Fruit fly (Drosophila melanogaster): ENCODE results near the gene beat-IV.

Gene beat-IV

dm6 chr3R:23592669-23593068 lies 35.5 kb downstream of the beat-IV start, which contains the start of gene CG33337:
Gene CG33337 (minus strand): TSS chr3R:23592769.
- TF ChIP-seq noc (tag; optimal IDR thresholded peaks at IDR 0.05) = no peak

DNA sequence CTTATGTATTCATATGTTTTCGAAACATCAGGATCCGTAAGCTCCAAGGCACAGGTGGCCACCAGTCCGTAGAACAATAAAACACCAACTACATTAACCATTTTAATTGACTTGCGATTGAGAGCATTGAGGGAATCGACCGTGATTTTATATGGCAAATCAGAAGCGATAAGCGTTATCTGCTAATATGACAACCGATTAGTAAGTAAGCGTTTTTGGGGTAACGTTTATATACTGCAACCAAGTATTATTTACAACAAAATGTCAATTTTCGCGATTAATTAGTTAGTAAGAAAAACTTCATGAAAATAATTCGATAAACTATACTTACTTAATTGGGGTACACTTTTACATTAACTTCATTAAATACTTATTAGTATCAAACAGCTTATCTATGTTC lies 39.0 kb downstream of the beat-IV start, which contains the start of gene CG16723:
CG16723 (minus strand) TSS at position 101 of the 400 bp plus-strand sequence.
- TF ChIP-seq noc (tag; optimal IDR thresholded peaks at IDR 0.05) = no peak

dm6 chr3R:23598934-23599333 lies 41.7 kb downstream of the beat-IV start, which contains the start of gene CG10183:
Gene CG10183 (minus strand): TSS chr3R:23599034.
- no peak for TF ChIP-seq noc (tag; optimal IDR thresholded peaks at IDR 0.05)

dm6 chr3R:23601346-23601817 lies 44.2 kb downstream of the beat-IV start:
- TF ChIP-seq noc (tag; optimal IDR thresholded peaks at IDR 0.05) = no peak

DNA sequence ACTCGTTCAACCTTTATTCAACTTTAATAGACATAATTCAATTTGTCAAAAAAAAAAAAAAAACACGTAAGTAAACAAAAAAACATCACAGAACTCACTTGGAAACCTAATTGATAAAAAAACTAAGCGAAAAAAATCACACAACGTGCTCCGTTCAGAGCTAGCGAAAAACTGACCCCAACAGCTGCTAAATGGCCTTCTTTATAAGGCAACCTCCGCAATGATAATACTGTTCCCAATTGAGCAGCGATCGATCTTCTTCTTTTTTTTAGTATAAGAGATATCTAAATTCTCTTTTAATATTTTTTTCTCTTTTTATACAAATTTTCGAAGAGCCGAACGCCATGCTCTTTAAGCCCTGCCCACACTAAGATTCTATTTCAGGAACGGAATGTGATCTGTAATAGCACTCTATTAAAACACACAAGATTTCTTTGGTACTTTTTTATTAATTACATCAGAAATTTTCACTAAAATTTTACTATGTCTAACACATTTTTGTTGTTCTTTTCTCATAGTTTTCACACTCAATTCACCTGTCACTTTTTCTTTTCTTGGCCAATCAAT lies 48.2 kb downstream of the beat-IV start, which contains the start of gene CG10184:
CG10184 (minus strand) TSS at position 181 of the 567 bp plus-strand sequence.
- no peak for TF ChIP-seq noc (tag; optimal IDR thresholded peaks at IDR 0.05)

DNA sequence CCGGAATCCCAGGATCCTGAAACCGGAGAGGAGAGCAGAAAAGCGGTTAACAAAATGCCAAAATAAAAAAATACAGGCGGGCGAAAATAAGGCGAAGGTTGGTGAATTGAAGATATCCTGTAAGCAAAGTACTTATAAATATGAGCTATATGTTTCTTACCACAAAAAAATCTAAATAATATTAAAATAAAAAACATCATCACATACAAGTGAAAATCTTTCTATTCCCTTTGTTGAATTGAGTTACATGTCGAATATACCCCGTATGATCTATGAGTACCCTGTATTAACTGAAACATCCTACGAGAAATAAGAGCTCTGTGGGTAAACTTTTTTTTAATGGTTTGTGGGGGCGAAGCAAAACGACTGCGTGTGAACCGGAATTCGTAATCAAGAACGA lies 54.9 kb downstream of the beat-IV start:
- TF ChIP-seq noc (tag; optimal IDR thresholded peaks at IDR 0.05) = no peak

- TF ChIP-seq noc (tag; optimal IDR thresholded peaks at IDR 0.05) = no peak
Measured at dm6 chr3R:23622961-23623360, 65.7 kb downstream of the beat-IV start.

DNA sequence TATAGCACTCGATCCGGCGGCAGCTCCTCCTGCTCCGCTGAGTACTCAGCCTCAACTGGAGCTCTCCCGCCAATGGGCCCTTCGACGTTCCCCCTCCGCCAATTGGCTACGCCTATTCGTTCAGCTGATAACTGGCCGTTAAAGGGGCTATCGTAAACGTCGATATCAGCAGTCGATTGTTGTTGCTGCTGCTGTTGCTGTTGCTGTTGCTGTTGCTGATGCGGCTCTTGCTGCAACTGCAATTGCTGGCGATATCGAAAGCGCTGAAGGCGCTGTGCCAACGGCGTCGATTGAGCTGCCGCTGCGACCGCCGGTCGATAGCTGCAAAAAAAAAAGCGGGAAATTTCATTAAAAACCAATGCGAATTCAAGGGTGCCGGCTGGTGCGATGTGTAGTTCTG lies 69.9 kb downstream of the beat-IV start:
- no peak for TF ChIP-seq noc (tag; optimal IDR thresholded peaks at IDR 0.05)

dm6 chr3R:23629572-23629971 lies 72.4 kb downstream of the beat-IV start:
- no peak for TF ChIP-seq noc (tag; optimal IDR thresholded peaks at IDR 0.05)

All from whole organism, larva.